Fruit fly (Drosophila melanogaster) whole organism, embryonic: ENCODE measurements around the gene tws.

Experiments used
- Bdp1 ChIP-seq: fragments of 200-800 bp; sonication (Bioruptor generic); optimal IDR thresholded peaks from 3 replicates; lab custom pipeline; 2016; ENCODE audit warnings: missing biosample characterization, missing genetic modification characterization
- CG10431 ChIP-seq: fragments of 200-800 bp; sonication (Bioruptor generic); optimal IDR thresholded peaks from 3 replicates; lab custom pipeline; 2018; ENCODE audit warnings: missing biosample characterization, mild to moderate bottlenecking, missing genetic modification characterization
- CG11696 ChIP-seq: fragments of 200-800 bp; sonication (Bioruptor generic); IDR thresholded peaks from 2 replicates; pipeline ENCODE4 v1.3.6; 2022; ENCODE audit warnings: missing biosample characterization, missing genetic modification characterization
- CG12942 ChIP-seq: fragments of 200-800 bp; sonication (Bioruptor generic); optimal IDR thresholded peaks from 3 replicates; lab custom pipeline; 2016; ENCODE audit warnings: missing biosample characterization, missing genetic modification characterization
- CG13123 ChIP-seq: fragments of 200-800 bp; sonication (Bioruptor generic); optimal IDR thresholded peaks from 2 replicates; lab custom pipeline; 2016; ENCODE audit warnings: missing biosample characterization, missing genetic modification characterization
- CG14441 ChIP-seq: fragments of 200-800 bp; sonication (Bioruptor generic); IDR thresholded peaks from 2 replicates; pipeline ENCODE4 v1.3.6; 2022; ENCODE audit warnings: missing biosample characterization, missing genetic modification characterization
- CG1529 ChIP-seq: fragments of 200-800 bp; sonication (Bioruptor generic); optimal IDR thresholded peaks from 3 replicates; lab custom pipeline; 2018; ENCODE audit warnings: missing biosample characterization, missing genetic modification characterization
- CG15601 ChIP-seq: fragments of 200-800 bp; sonication (Bioruptor generic); optimal IDR thresholded peaks from 3 replicates; lab custom pipeline; 2019; ENCODE audit warnings: missing biosample characterization, mild to moderate bottlenecking, missing genetic modification characterization, moderate library complexity
- CG1647 ChIP-seq: fragments of 200-800 bp; sonication (Bioruptor generic); optimal IDR thresholded peaks from 3 replicates; lab custom pipeline; 2016; ENCODE audit warnings: missing biosample characterization, missing genetic modification characterization
- CG18476 ChIP-seq: fragments of 200-800 bp; sonication (Bioruptor generic); optimal IDR thresholded peaks from 2 replicates; lab custom pipeline; 2016; ENCODE audit warnings: missing biosample characterization, mild to moderate bottlenecking, missing genetic modification characterization
- CG3163 ChIP-seq: fragments of 200-800 bp; sonication (Bioruptor generic); optimal IDR thresholded peaks from 3 replicates; lab custom pipeline; 2016; ENCODE audit warnings: missing biosample characterization, missing genetic modification characterization
- CG33213 ChIP-seq: fragments of 200-800 bp; sonication (Bioruptor generic); optimal IDR thresholded peaks from 3 replicates; lab custom pipeline; 2016; ENCODE audit warnings: missing biosample characterization, missing genetic modification characterization
- CG3407 ChIP-seq: fragments of 200-800 bp; sonication (Bioruptor generic); optimal IDR thresholded peaks from 2 replicates; lab custom pipeline; 2018; ENCODE audit warnings: missing biosample characterization, mild to moderate bottlenecking, missing genetic modification characterization
- CG34422 ChIP-seq: fragments of 200-800 bp; sonication (Bioruptor generic); IDR thresholded peaks from 3 replicates; pipeline ENCODE4 v1.3.6; 2022; ENCODE audit warnings: missing biosample characterization, missing genetic modification characterization
- CG3847 ChIP-seq: fragments of 200-800 bp; sonication (Bioruptor generic); IDR thresholded peaks from 2 replicates; pipeline ENCODE4 v1.3.6; 2022; ENCODE audit warnings: missing biosample characterization, missing genetic modification characterization
- CG4424 ChIP-seq: fragments of 200-800 bp; sonication (Bioruptor generic); optimal IDR thresholded peaks from 3 replicates; lab custom pipeline; 2016; ENCODE audit warnings: missing biosample characterization, missing genetic modification characterization
- CG6854 ChIP-seq: fragments of 200-800 bp; sonication (Bioruptor generic); optimal IDR thresholded peaks from 3 replicates; lab custom pipeline; 2017; ENCODE audit warnings: missing biosample characterization, mild to moderate bottlenecking, missing genetic modification characterization
- CG8765 ChIP-seq: fragments of 200-800 bp; sonication (Bioruptor generic); IDR thresholded peaks from 2 replicates; pipeline ENCODE4 v1.3.6; 2022; ENCODE audit warnings: missing biosample characterization, missing genetic modification characterization
- CG9876 ChIP-seq: fragments of 200-800 bp; sonication (Bioruptor generic); optimal IDR thresholded peaks from 2 replicates; lab custom pipeline; 2016; ENCODE audit warnings: missing biosample characterization, missing genetic modification characterization
- E2f2 ChIP-seq: fragments of 200-800 bp; sonication (Bioruptor generic); IDR thresholded peaks from 2 replicates; pipeline ENCODE4 v1.3.6; 2022; ENCODE audit warnings: missing biosample characterization, missing genetic modification characterization
- HLH4C ChIP-seq: fragments of 200-800 bp; sonication (Bioruptor generic); IDR thresholded peaks from 3 replicates; pipeline ENCODE4 v1.3.6; 2022; ENCODE audit warnings: missing biosample characterization, missing genetic modification characterization; ENCODE audit not compliant: partially characterized antibody
- Kr ChIP-seq: fragments of 200-800 bp; sonication (Bioruptor generic); optimal IDR thresholded peaks from 2 replicates; lab custom pipeline; 2017; ENCODE audit warnings: missing biosample characterization, mild to moderate bottlenecking, missing genetic modification characterization
- Lhr ChIP-seq: fragments of 200-800 bp; sonication (Bioruptor generic); optimal IDR thresholded peaks from 3 replicates; lab custom pipeline; 2017; ENCODE audit warnings: mild to moderate bottlenecking, missing biosample characterization, missing genetic modification reagents, missing genetic modification characterization
- Mad ChIP-seq: fragments of 200-800 bp; sonication (Bioruptor generic); optimal IDR thresholded peaks from 2 replicates; lab custom pipeline; 2016; ENCODE audit warnings: missing biosample characterization, missing genetic modification characterization
- Med ChIP-seq: fragments of 200-800 bp; sonication (Bioruptor generic); peaks from one replicate; lab custom pipeline; 2016; ENCODE audit warnings: missing biosample characterization, missing genetic modification characterization, mild to moderate bottlenecking, inconsistent platforms, moderate library complexity
- NC2β ChIP-seq: fragments of 200-800 bp; sonication (Bioruptor generic); optimal IDR thresholded peaks from 2 replicates; lab custom pipeline; 2016; ENCODE audit warnings: missing biosample characterization, missing genetic modification characterization
- Rx ChIP-seq: fragments of 200-800 bp; sonication (Bioruptor generic); IDR thresholded peaks from 2 replicates; pipeline ENCODE4 v1.3.6; 2022; ENCODE audit warnings: missing biosample characterization, missing genetic modification characterization
- Stat92E ChIP-seq, 3 experiments: fragments of >200 bp in 2 of 3; fragments of 200-800 bp in 1 of 3; sonication (Bioruptor generic) in 1 of 3; optimal IDR thresholded peaks; 2 replicates each; lab custom pipeline; 2017 to 2019; ENCODE audit warnings: missing biosample characterization in 3 of 3, missing genetic modification characterization in 3 of 3, mild to moderate bottlenecking in 1 of 3, moderate library complexity in 1 of 3
- Taf1 ChIP-seq: fragments of 200-800 bp; sonication (Bioruptor generic); IDR thresholded peaks from 2 replicates; pipeline ENCODE4 v1.3.6; 2022; ENCODE audit warnings: missing biosample characterization, missing genetic modification characterization
- ato ChIP-seq: fragments of 200-800 bp; sonication (Bioruptor generic); IDR thresholded peaks from 2 replicates; pipeline ENCODE4 v1.3.6; 2022; ENCODE audit warnings: missing biosample characterization, missing genetic modification characterization; ENCODE audit not compliant: partially characterized antibody
- bigmax ChIP-seq: fragments of 200-800 bp; sonication (Bioruptor generic); optimal IDR thresholded peaks from 2 replicates; lab custom pipeline; 2018; ENCODE audit warnings: missing biosample characterization, mild to moderate bottlenecking, missing genetic modification characterization
- br ChIP-seq: fragments of >200 bp; optimal IDR thresholded peaks from 2 replicates; lab custom pipeline; 2017
- crol ChIP-seq: fragments of 200-800 bp; sonication (Bioruptor generic); IDR thresholded peaks from 2 replicates; pipeline ENCODE4 v1.3.6; 2022; ENCODE audit warnings: missing biosample characterization, missing genetic modification characterization
- dan ChIP-seq: fragments of 200-800 bp; sonication (Bioruptor generic); IDR thresholded peaks from 2 replicates; pipeline ENCODE4 v1.3.6; 2022; ENCODE audit warnings: missing biosample characterization, missing genetic modification characterization
- dm ChIP-seq: fragments of 200-800 bp; sonication (Bioruptor generic); optimal IDR thresholded peaks from 3 replicates; lab custom pipeline; 2016; ENCODE audit warnings: missing biosample characterization, missing genetic modification characterization
- fd64A ChIP-seq: fragments of 200-800 bp; sonication (Bioruptor generic); optimal IDR thresholded peaks from 3 replicates; lab custom pipeline; 2018; ENCODE audit warnings: missing biosample characterization, mild to moderate bottlenecking, missing genetic modification characterization
- fd96Cb ChIP-seq: fragments of 200-800 bp; sonication (Bioruptor generic); optimal IDR thresholded peaks from 2 replicates; lab custom pipeline; 2018; ENCODE audit warnings: missing biosample characterization, mild to moderate bottlenecking, missing genetic modification characterization, moderate library complexity
- fru ChIP-seq: fragments of >200 bp; optimal IDR thresholded peaks from 2 replicates; lab custom pipeline; 2017
- lilli ChIP-seq: fragments of 200-800 bp; sonication (Bioruptor generic); optimal IDR thresholded peaks from 3 replicates; lab custom pipeline; 2016; ENCODE audit warnings: missing biosample characterization, missing genetic modification characterization
- maf-S ChIP-seq: fragments of 200-800 bp; sonication (Bioruptor generic); optimal IDR thresholded peaks from 2 replicates; lab custom pipeline; 2016; ENCODE audit warnings: missing biosample characterization, missing genetic modification characterization
- mirr ChIP-seq: fragments of 200-800 bp; sonication (Bioruptor generic); optimal IDR thresholded peaks from 3 replicates; lab custom pipeline; 2018; ENCODE audit warnings: missing biosample characterization, mild to moderate bottlenecking, missing genetic modification characterization
- otp ChIP-seq: fragments of 200-800 bp; sonication (Bioruptor generic); IDR thresholded peaks from 3 replicates; pipeline ENCODE4, ENCODE4 v1.3.6; 2022; ENCODE audit warnings: missing biosample characterization, missing genetic modification characterization
- pzg ChIP-seq: fragments of 200-800 bp; sonication (Bioruptor generic); optimal IDR thresholded peaks from 3 replicates; lab custom pipeline; 2018; ENCODE audit warnings: missing biosample characterization, mild to moderate bottlenecking, missing genetic modification characterization, moderate library complexity
- sc ChIP-seq, 3 experiments: fragments of >200 bp in 2 of 3; fragments of 200-800 bp in 1 of 3; sonication (Bioruptor generic) in 1 of 3; optimal IDR thresholded peaks; 2 replicates in 2 of 3; 3 replicates in 1 of 3; lab custom pipeline; 2017; ENCODE audit warnings: mild to moderate bottlenecking in 1 of 3, missing biosample characterization in 1 of 3, missing genetic modification characterization in 1 of 3, missing genetic modification reagents in 1 of 3
- sd ChIP-seq: fragments of 200-800 bp; sonication (Bioruptor generic); optimal IDR thresholded peaks from 3 replicates; lab custom pipeline; 2018; ENCODE audit warnings: missing biosample characterization, mild to moderate bottlenecking, missing genetic modification characterization, moderate library complexity
- so ChIP-seq: fragments of 200-800 bp; sonication (Bioruptor generic); IDR thresholded peaks from 3 replicates; pipeline ENCODE4 v1.3.6; 2022; ENCODE audit warnings: missing biosample characterization, missing genetic modification characterization
- ssp ChIP-seq: fragments of 200-800 bp; sonication (Bioruptor generic); IDR thresholded peaks from 2 replicates; pipeline ENCODE4 v1.3.6; 2022; ENCODE audit warnings: missing biosample characterization, missing genetic modification characterization
- tio ChIP-seq: fragments of 200-800 bp; sonication (Bioruptor generic); optimal IDR thresholded peaks from 2 replicates; lab custom pipeline; 2017; ENCODE audit warnings: missing biosample characterization, missing genetic modification characterization, inconsistent platforms
- vvl ChIP-seq: fragments of 200-800 bp; sonication (Bioruptor generic); IDR thresholded peaks from 2 replicates; pipeline ENCODE4 v1.3.6; 2022; ENCODE audit warnings: missing biosample characterization, missing genetic modification characterization

tws gene

DNA sequence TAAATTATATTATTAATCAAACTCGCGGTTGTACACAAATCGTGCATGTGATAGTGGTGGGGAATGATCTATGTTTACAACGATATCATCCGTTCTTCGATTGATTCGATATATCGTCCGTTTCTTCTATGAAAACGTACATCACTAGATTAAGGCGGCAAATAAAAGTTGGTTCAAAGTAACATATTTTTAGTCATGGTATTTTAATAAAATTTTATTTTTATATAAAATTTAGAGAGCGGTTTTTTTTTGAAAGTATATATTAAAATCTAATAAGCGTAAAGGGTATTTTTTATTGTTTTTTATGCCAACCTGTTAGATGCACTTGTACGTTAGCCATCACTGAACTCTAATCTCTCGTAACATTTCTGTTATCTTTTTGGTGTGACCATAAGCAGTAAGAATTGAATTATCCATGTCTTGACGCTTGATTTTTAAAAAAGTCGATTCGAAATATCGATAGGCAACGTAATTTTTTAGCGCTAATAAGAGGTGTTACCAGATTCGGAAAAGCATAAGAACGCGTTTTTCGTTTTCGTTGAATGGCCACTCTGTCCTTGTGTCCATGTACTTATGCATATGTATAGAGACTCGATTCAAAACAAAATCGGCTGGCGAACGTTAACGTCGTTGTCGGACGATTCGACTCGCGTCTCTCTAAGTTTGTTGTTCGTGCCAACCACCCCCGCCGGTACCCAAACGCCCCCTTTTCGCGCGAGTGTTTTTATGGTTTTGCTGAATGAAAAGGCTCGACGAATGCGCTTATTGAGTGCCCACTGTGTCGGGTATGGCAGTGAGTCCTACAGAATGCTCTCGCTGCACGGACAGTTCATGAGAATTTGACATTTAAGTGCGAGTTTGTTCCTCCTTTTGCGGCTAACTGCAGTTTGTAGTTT, 4.8 kb upstream of the tws start, which contains the start of the genes TAF1B and Invadolysin (continued):
- TF ChIP-seq so (GFP tag; lab: Robert Waterston, UW): no peak
- TF ChIP-seq bigmax (GFP tag; lab: Kevin White, UChicago): no peak
- no peak for TF ChIP-seq Rx (GFP tag; lab: Robert Waterston, UW)
- peak; percentile 15 for TF ChIP-seq fd64A
- no peak for TF ChIP-seq Bdp1 (GFP tag; lab: Kevin White, UChicago)
- no peak; the same call in 1 of the 2 replicates for TF ChIP-seq Taf1 (GFP tag; lab: Robert Waterston, UW)
- TF ChIP-seq CG10431 (GFP tag; lab: Kevin White, UChicago): peak; percentile 73
- TF ChIP-seq HLH4C (GFP tag; lab: Robert Waterston, UW): peak; percentile 87
- TF ChIP-seq CG11696 (GFP tag; lab: Robert Waterston, UW): 0 out of 2 replicates have a peak, but pooled peaks have one; percentile 10
- TF ChIP-seq Mad (GFP tag; lab: Kevin White, UChicago): no peak
- TF ChIP-seq CG13123: no peak
- peak; percentile 49 for TF ChIP-seq CG15601 (tag; lab: Kevin White, UChicago)
- peak; percentile 51 for TF ChIP-seq CG4424 (GFP tag; lab: Kevin White, UChicago)
- no peak for TF ChIP-seq sc (optimal IDR thresholded peaks at IDR 0.05; lab: Kevin White, UChicago)
- no peak for TF ChIP-seq sc (GFP tag; optimal IDR thresholded peaks at IDR 0.05; lab: Kevin White, UChicago)
- peak; percentile 74; the same call in 1 of the 2 replicates for TF ChIP-seq CG3847 (GFP tag; lab: Robert Waterston, UW)
- TF ChIP-seq sd: no peak
- TF ChIP-seq tio (GFP tag; lab: Kevin White, UChicago): peak; percentile 39
- no peak for TF ChIP-seq CG1529 (GFP tag; lab: Kevin White, UChicago)
- TF ChIP-seq CG9876: no peak
- no peak for TF ChIP-seq br (lab: Kevin White, UChicago)
- TF ChIP-seq CG18476 (GFP tag; lab: Kevin White, UChicago): peak; percentile 36
- peak; percentile 62 for TF ChIP-seq vvl
- TF ChIP-seq Lhr (GFP tag; lab: Kevin White, UChicago): peak; percentile 87
- no peak for TF ChIP-seq CG8765 (GFP tag; lab: Robert Waterston, UW)
- TF ChIP-seq Stat92E (GFP tag; optimal IDR thresholded peaks at IDR 0.05; lab: Kevin White, UChicago): peak in 1 of 3 experiments; percentile 35
- peak; percentile 15 for TF ChIP-seq dm (GFP tag; lab: Kevin White, UChicago)
- peak; percentile 75 for TF ChIP-seq ato (GFP tag; lab: Robert Waterston, UW)
- TF ChIP-seq Kr (GFP tag; lab: Kevin White, UChicago): peak; percentile 48
- 0 out of 3 replicates have a peak, but pooled peaks have one; percentile 63 for TF ChIP-seq otp (GFP tag; lab: Robert Waterston, UW)
- TF ChIP-seq ssp (GFP tag; lab: Robert Waterston, UW): no peak
- TF ChIP-seq Med: peak; percentile 80
- TF ChIP-seq CG12942 (GFP tag; lab: Kevin White, UChicago): peak; percentile 24
- peak; percentile 14 for TF ChIP-seq CG1647
- TF ChIP-seq CG6854 (GFP tag; lab: Kevin White, UChicago): peak; percentile 48
- TF ChIP-seq lilli (GFP tag; lab: Kevin White, UChicago): peak; percentile 65
- TF ChIP-seq maf-S (GFP tag; lab: Kevin White, UChicago): no peak
- TF ChIP-seq E2f2 (GFP tag; lab: Robert Waterston, UW): peak; percentile 96
- no peak for TF ChIP-seq fru (lab: Kevin White, UChicago)
- peak; percentile 98 for TF ChIP-seq pzg (GFP tag; lab: Kevin White, UChicago)
- peak; percentile 46 for TF ChIP-seq NC2β
- TF ChIP-seq CG34422 (GFP tag; lab: Robert Waterston, UW): peak; percentile 83
- peak; percentile 64 for TF ChIP-seq CG14441 (GFP tag; lab: Robert Waterston, UW)
- no peak for TF ChIP-seq dan (GFP tag; lab: Robert Waterston, UW)
- TF ChIP-seq CG3407 (GFP tag; lab: Kevin White, UChicago): no peak
- peak; percentile 79 for TF ChIP-seq CG33213 (GFP tag; lab: Kevin White, UChicago)
- peak; percentile 94 for TF ChIP-seq crol (GFP tag; lab: Robert Waterston, UW)
- peak; percentile 20 for TF ChIP-seq CG3163
- TF ChIP-seq fd96Cb (tag; lab: Kevin White, UChicago): no peak
- peak; percentile 57 for TF ChIP-seq mirr (GFP tag; lab: Kevin White, UChicago)
